Worm (Caenorhabditis elegans) whole organism, young adult: ENCODE measurements around the gene mltn-3.

Experiments used
- F10E7.11 ChIP-seq: sonication (generic microtip); optimal IDR thresholded peaks from 2 replicates; lab custom pipeline; 2017; ENCODE audit warnings: mild to moderate bottlenecking, missing genetic modification characterization, moderate library complexity, missing compliant biosample characterization
- F49E8.2 ChIP-seq: sonication (generic microtip); optimal IDR thresholded peaks from 3 replicates; lab custom pipeline; 2017; ENCODE audit warnings: missing genetic modification characterization, mild to moderate bottlenecking, missing compliant biosample characterization, antibody characterized with exemption, moderate library complexity; ENCODE audit not compliant: insufficient read depth
- K12H6.12 ChIP-seq: fragments of 200-800 bp; sonication (Bioruptor generic); optimal IDR thresholded peaks from 2 replicates; lab custom pipeline; 2018; ENCODE audit warnings: mild to moderate bottlenecking, missing genetic modification characterization, missing compliant biosample characterization
- Y56A3A.18 ChIP-seq: fragments of 200-800 bp; sonication (Bioruptor generic); IDR thresholded peaks from 2 replicates; pipeline ENCODE4 v1.3.6; 2022; ENCODE audit warnings: missing genetic modification reagents, missing genetic modification characterization, missing compliant biosample characterization
- ama-1 ChIP-seq, 3 experiments: fragments of 150-350 bp in 1 of 3; sonication (generic microtip) in 2 of 3; optimal IDR thresholded peaks; 2 replicates each; lab custom pipeline; 2014 to 2018; ENCODE audit warnings: missing biosample characterization in 2 of 3, missing genetic modification characterization in 2 of 3, missing genetic modification reagents in 2 of 3
- athp-1 ChIP-seq: sonication (generic microtip); optimal IDR thresholded peaks from 2 replicates; lab custom pipeline; 2017; ENCODE audit warnings: mild to moderate bottlenecking, missing genetic modification characterization, missing compliant biosample characterization
- attf-5 ChIP-seq: fragments of 200-800 bp; sonication (Bioruptor generic); optimal IDR thresholded peaks from 2 replicates; lab custom pipeline; 2018; ENCODE audit warnings: mild to moderate bottlenecking, missing genetic modification characterization, missing compliant biosample characterization
- hmg-1.2 ChIP-seq: fragments of 200-800 bp; sonication (Bioruptor generic); IDR thresholded peaks from 2 replicates; pipeline ENCODE4 v1.3.6; 2022; ENCODE audit warnings: missing genetic modification reagents, missing genetic modification characterization, missing compliant biosample characterization
- nfya-1 ChIP-seq: sonication (generic microtip); optimal IDR thresholded peaks from 2 replicates; lab custom pipeline; 2017; ENCODE audit warnings: antibody characterized with exemption, missing compliant biosample characterization, missing genetic modification characterization, borderline replicate concordance; ENCODE audit not compliant: insufficient read depth
- pha-4 ChIP-seq: fragments of 150-350 bp; sonication (generic microtip); optimal IDR thresholded peaks from 2 replicates; lab custom pipeline; 2014; ENCODE audit warnings: missing biosample characterization, missing genetic modification reagents, missing genetic modification characterization
- rec-8 ChIP-seq, 2 experiments: sonication (generic microtip); optimal IDR thresholded peaks; 2 replicates each; lab custom pipeline; 2016; ENCODE audit warnings: mild to moderate bottlenecking in 2 of 2, missing genetic modification characterization in 2 of 2, missing genetic modification reagents in 2 of 2, missing genotype in 2 of 2, missing biosample characterization in 1 of 2, missing compliant biosample characterization in 1 of 2, moderate library complexity in 1 of 2
- snpc-1.3 ChIP-seq: sonication (generic microtip); optimal IDR thresholded peaks from 2 replicates; lab custom pipeline; 2017; ENCODE audit warnings: missing genetic modification characterization, mild to moderate bottlenecking, missing compliant biosample characterization, antibody characterized with exemption, moderate library complexity, missing genotype, missing genetic modification reagents; ENCODE audit not compliant: insufficient read depth
- snpc-3.4 ChIP-seq: sonication (generic microtip); optimal IDR thresholded peaks from 2 replicates; lab custom pipeline; 2017; ENCODE audit warnings: missing genetic modification characterization, mild to moderate bottlenecking, missing compliant biosample characterization, antibody characterized with exemption, moderate library complexity, missing genotype, missing genetic modification reagents

ce11 chrII:13951986-13952385, 35.8 kb downstream of the mltn-3 start:
- TF ChIP-seq pha-4 (tag; lab: Kevin White, UChicago), result no peak
- TF ChIP-seq K12H6.12 (tag; lab: Kevin White, UChicago), result no peak
- no peak for TF ChIP-seq F10E7.11 (tag; lab: Kevin White, UChicago)
- TF ChIP-seq snpc-1.3, result no peak
- no peak for TF ChIP-seq nfya-1 (tag; lab: Kevin White, UChicago)
- TF ChIP-seq Y56A3A.18, result no peak
- TF ChIP-seq F49E8.2, result no peak
- no peak for TF ChIP-seq hmg-1.2 (GFP tag; lab: Robert Waterston, UW)
- no peak for TF ChIP-seq ama-1 (optimal IDR thresholded peaks at IDR 0.05; lab: Kevin White, UChicago)
- TF ChIP-seq ama-1 (GFP tag; optimal IDR thresholded peaks at IDR 0.05; lab: Kevin White, UChicago), result no peak
- no peak for TF ChIP-seq snpc-3.4 (tag; lab: Kevin White, UChicago)
- TF ChIP-seq attf-5 (GFP tag; lab: Kevin White, UChicago), result no peak
- no peak for TF ChIP-seq rec-8 (tag; optimal IDR thresholded peaks at IDR 0.05; lab: Kevin White, UChicago)
- TF ChIP-seq athp-1 (tag; lab: Kevin White, UChicago), result no peak
